Worm (Caenorhabditis elegans) whole organism, L2 larva: Measurements from ENCODE around the gene nlp-34.

ENCODE experiments used
- F13H6.1 ChIP-seq: sonication (generic microtip); optimal IDR thresholded peaks from 2 replicates; lab custom pipeline; 2016; ENCODE audit warnings: missing genetic modification characterization, missing compliant biosample characterization
- R02D3.7 ChIP-seq: fragments of 150-350 bp; optimal IDR thresholded peaks from 2 replicates; lab custom pipeline; 2014; ENCODE audit warnings: missing biosample characterization, missing genetic modification characterization
- Y55F3AM.14 ChIP-seq: fragments of 200-800 bp; sonication (Bioruptor generic); optimal IDR thresholded peaks from 2 replicates; lab custom pipeline; 2018; ENCODE audit warnings: mild to moderate bottlenecking, missing genetic modification characterization, missing compliant biosample characterization
- alr-1 ChIP-seq: fragments of 150-350 bp; optimal IDR thresholded peaks from 2 replicates; lab custom pipeline; 2014; ENCODE audit warnings: missing biosample characterization, missing genetic modification characterization
- ama-1 ChIP-seq: fragments of 150-350 bp; optimal IDR thresholded peaks from 2 replicates; lab custom pipeline; 2018; ENCODE audit warnings: inconsistent platforms
- blmp-1 ChIP-seq: sonication (generic microtip); optimal IDR thresholded peaks from 2 replicates; lab custom pipeline; 2017; ENCODE audit warnings: missing genetic modification characterization, mild to moderate bottlenecking, missing compliant biosample characterization, antibody characterized with exemption, moderate library complexity; ENCODE audit not compliant: insufficient read depth
- ceh-82 ChIP-seq: fragments of 150-350 bp; optimal IDR thresholded peaks from 2 replicates; lab custom pipeline; 2014; ENCODE audit warnings: missing biosample characterization, missing genetic modification characterization
- crh-2 ChIP-seq: sonication (generic microtip); optimal IDR thresholded peaks from 2 replicates; lab custom pipeline; 2017; ENCODE audit warnings: missing biosample characterization, missing genetic modification characterization
- dmd-4 ChIP-seq: sonication (generic microtip); optimal IDR thresholded peaks from 2 replicates; lab custom pipeline; 2017; ENCODE audit warnings: missing biosample characterization, missing genetic modification characterization
- egl-27 ChIP-seq: sonication (generic microtip); optimal IDR thresholded peaks from 3 replicates; lab custom pipeline; 2017; ENCODE audit warnings: missing biosample characterization, missing genetic modification reagents, missing genetic modification characterization
- elt-1 ChIP-seq: fragments of 150-350 bp; optimal IDR thresholded peaks from 2 replicates; lab custom pipeline; 2014; ENCODE audit warnings: missing biosample characterization, missing genetic modification characterization
- elt-3 ChIP-seq: sonication (generic microtip); optimal IDR thresholded peaks from 2 replicates; lab custom pipeline; 2017; ENCODE audit warnings: missing biosample characterization, missing genetic modification characterization
- fos-1 ChIP-seq: fragments of 150-350 bp; optimal IDR thresholded peaks from 2 replicates; lab custom pipeline; 2014; ENCODE audit warnings: missing biosample characterization, missing genetic modification characterization
- gmeb-1 ChIP-seq: fragments of 150-350 bp; optimal IDR thresholded peaks from 2 replicates; lab custom pipeline; 2014; ENCODE audit warnings: missing biosample characterization, missing genetic modification characterization
- lin-11 ChIP-seq: fragments of 150-350 bp; sonication (generic microtip); optimal IDR thresholded peaks from 2 replicates; lab custom pipeline; 2014; ENCODE audit warnings: missing biosample characterization, missing genetic modification characterization, inconsistent platforms, mixed read lengths
- lin-13 ChIP-seq: fragments of 150-350 bp; optimal IDR thresholded peaks from 2 replicates; lab custom pipeline; 2014; ENCODE audit warnings: missing biosample characterization, missing genetic modification reagents, missing genetic modification characterization
- lin-39 ChIP-seq: fragments of 150-350 bp; optimal IDR thresholded peaks from 2 replicates; lab custom pipeline; 2014; ENCODE audit warnings: missing biosample characterization, missing genetic modification reagents, missing genetic modification characterization
- lsy-2 ChIP-seq, 2 experiments: fragments of 150-350 bp in 1 of 2; sonication (generic microtip) in 1 of 2; optimal IDR thresholded peaks; 2 replicates each; lab custom pipeline; 2014 to 2017; ENCODE audit warnings: missing biosample characterization in 2 of 2, missing genetic modification characterization in 2 of 2
- mbf-1 ChIP-seq: sonication (generic microtip); optimal IDR thresholded peaks from 2 replicates; lab custom pipeline; 2017; ENCODE audit warnings: missing biosample characterization, missing genetic modification characterization
- mdl-1 ChIP-seq, 2 experiments: fragments of 150-350 bp in 1 of 2; sonication (generic microtip) in 1 of 2; optimal IDR thresholded peaks; 2 replicates each; lab custom pipeline; 2017; ENCODE audit warnings: missing biosample characterization in 2 of 2, missing genetic modification characterization in 2 of 2
- nhr-10 ChIP-seq: sonication (generic microtip); optimal IDR thresholded peaks from 2 replicates; lab custom pipeline; 2017; ENCODE audit warnings: missing biosample characterization, missing genetic modification characterization
- nhr-12 ChIP-seq: fragments of 150-350 bp; optimal IDR thresholded peaks from 2 replicates; lab custom pipeline; 2014; ENCODE audit warnings: missing biosample characterization, missing genetic modification characterization
- nhr-25 ChIP-seq: fragments of 150-350 bp; sonication (generic microtip); optimal IDR thresholded peaks from 3 replicates; lab custom pipeline; 2014; ENCODE audit warnings: missing biosample characterization, missing genetic modification characterization
- nhr-6 ChIP-seq: fragments of 150-350 bp; optimal IDR thresholded peaks from 2 replicates; lab custom pipeline; 2014; ENCODE audit warnings: missing biosample characterization, missing genetic modification characterization
- peb-1 ChIP-seq: fragments of 150-350 bp; optimal IDR thresholded peaks from 2 replicates; lab custom pipeline; 2014; ENCODE audit warnings: missing biosample characterization, missing genetic modification characterization
- sem-4 ChIP-seq: fragments of 150-350 bp; optimal IDR thresholded peaks from 2 replicates; lab custom pipeline; 2014; ENCODE audit warnings: missing biosample characterization, missing genetic modification reagents, missing genetic modification characterization
- skn-1 ChIP-seq: sonication (generic microtip); optimal IDR thresholded peaks from 2 replicates; lab custom pipeline; 2017; ENCODE audit warnings: missing biosample characterization, missing genetic modification characterization
- sma-3 ChIP-seq: sonication (generic microtip); optimal IDR thresholded peaks from 2 replicates; lab custom pipeline; 2016; ENCODE audit warnings: missing genetic modification reagents, missing genetic modification characterization, missing compliant biosample characterization
- sma-9 ChIP-seq, 2 experiments: fragments of 150-350 bp in 1 of 2; sonication (generic microtip) in 1 of 2; optimal IDR thresholded peaks; 2 replicates each; lab custom pipeline; 2014 to 2016; ENCODE audit warnings: missing genetic modification characterization in 2 of 2, mild to moderate bottlenecking in 1 of 2, missing biosample characterization in 1 of 2, missing compliant biosample characterization in 1 of 2, missing genetic modification reagents in 1 of 2, moderate library complexity in 1 of 2
- unc-55 ChIP-seq: fragments of 150-350 bp; sonication (generic microtip); optimal IDR thresholded peaks from 3 replicates; lab custom pipeline; 2014; ENCODE audit warnings: missing biosample characterization, missing genetic modification reagents, missing genetic modification characterization
- unc-62 ChIP-seq: fragments of 150-350 bp; optimal IDR thresholded peaks from 2 replicates; lab custom pipeline; 2014; ENCODE audit warnings: missing biosample characterization, missing genetic modification reagents, missing genetic modification characterization
- zag-1 ChIP-seq: fragments of 150-350 bp; optimal IDR thresholded peaks from 2 replicates; lab custom pipeline; 2014; ENCODE audit warnings: missing biosample characterization, missing genetic modification characterization
- ztf-11 ChIP-seq: sonication (generic microtip); optimal IDR thresholded peaks from 2 replicates; lab custom pipeline; 2017; ENCODE audit warnings: missing biosample characterization, missing genetic modification characterization

The nlp-34 gene

ce11 chrV:3953739-3954138 lies 25.2 kb downstream of the nlp-34 start, which contains the start of gene str-247:
Gene str-247, plus strand, starts transcription at chrV:3954039.
- TF ChIP-seq mbf-1 = no peak
- TF ChIP-seq Y55F3AM.14 (GFP tag; lab: Kevin White, UChicago) = no peak
- no peak for TF ChIP-seq ztf-11
- TF ChIP-seq R02D3.7 (tag; lab: Kevin White, UChicago) = no peak
- TF ChIP-seq, all 48 proteins: peak for 0

- TF ChIP-seq nhr-25 (no peak), unc-55 (GFP tag; lab: Kevin White, UChicago) (no peak), nhr-6 (tag; lab: Kevin White, UChicago) (no peak), sma-3 (GFP tag; lab: Kevin White, UChicago) (no peak), skn-1 (tag; lab: Kevin White, UChicago) (no peak), peb-1 (tag; lab: Kevin White, UChicago) (no peak), F13H6.1 (tag; lab: Kevin White, UChicago) (no peak)
Measured at ce11 chrV:3949723-3950122, 29.2 kb downstream of the nlp-34 start, which contains the start of gene dach-1. Gene dach-1, plus strand, starts transcription at chrV:3950023.

- TF ChIP-seq ztf-11 = no peak
- TF ChIP-seq peb-1 (tag; lab: Kevin White, UChicago) = no peak
- no peak for TF ChIP-seq dmd-4 (tag; lab: Kevin White, UChicago)
- no peak for TF ChIP-seq zag-1
- no peak for TF ChIP-seq lin-11 (tag; lab: Kevin White, UChicago)
- TF ChIP-seq mbf-1 = no peak
- no peak for TF ChIP-seq elt-3 (tag; lab: Kevin White, UChicago)
- no peak for TF ChIP-seq sem-4 (tag; lab: Kevin White, UChicago)
- no peak for TF ChIP-seq ama-1 (lab: Kevin White, UChicago)
- no peak for TF ChIP-seq R02D3.7 (tag; lab: Kevin White, UChicago)
- no peak for TF ChIP-seq fos-1
- no peak for TF ChIP-seq sma-9 (GFP tag; optimal IDR thresholded peaks at IDR 0.05; lab: Kevin White, UChicago)
- TF ChIP-seq sma-9 (tag; optimal IDR thresholded peaks at IDR 0.05; lab: Kevin White, UChicago) = no peak
- no peak for TF ChIP-seq alr-1
- no peak for TF ChIP-seq gmeb-1 (tag; lab: Kevin White, UChicago)
- no peak for TF ChIP-seq nhr-12 (tag; lab: Kevin White, UChicago)
- TF ChIP-seq lin-13 (GFP tag; lab: Kevin White, UChicago) = no peak
- no peak for TF ChIP-seq unc-55 (GFP tag; lab: Kevin White, UChicago)
Measured at ce11 chrV:3945053-3945452, 33.9 kb downstream of the nlp-34 start, which contains the start of gene cyp-35B3. Gene cyp-35B3, plus strand, starts transcription at chrV:3945353.

- TF ChIP-seq ceh-82 (tag; lab: Kevin White, UChicago) (no peak), R02D3.7 (tag; lab: Kevin White, UChicago) (no peak), lin-11 (tag; lab: Kevin White, UChicago) (no peak), nhr-10 (tag; lab: Kevin White, UChicago) (no peak), elt-1 (tag; lab: Kevin White, UChicago) (no peak), peb-1 (tag; lab: Kevin White, UChicago) (no peak), lin-39 (tag; lab: Kevin White, UChicago) (no peak), crh-2 (no peak)
- TF ChIP-seq, all 48 proteins: peak for 0
Measured at ce11 chrV:3943364-3943763, 35.6 kb downstream of the nlp-34 start.

- no peak for TF ChIP-seq sem-4 (tag; lab: Kevin White, UChicago)
- no peak for TF ChIP-seq R02D3.7 (tag; lab: Kevin White, UChicago)
- TF ChIP-seq ama-1 (lab: Kevin White, UChicago) = no peak
- no peak for TF ChIP-seq zag-1
- TF ChIP-seq skn-1 (tag; lab: Kevin White, UChicago) = no peak
- no peak for TF ChIP-seq Y55F3AM.14 (GFP tag; lab: Kevin White, UChicago)
- no peak for TF ChIP-seq egl-27 (tag; lab: Kevin White, UChicago)
- TF ChIP-seq unc-62 = no peak
- no peak for TF ChIP-seq blmp-1 (tag; lab: Kevin White, UChicago)
- TF ChIP-seq unc-55 (GFP tag; lab: Kevin White, UChicago) = no peak
Measured at ce11 chrV:3941860-3942259, 37.1 kb downstream of the nlp-34 start, which contains the start of gene cyp-35B2. Gene cyp-35B2, plus strand, starts transcription at chrV:3942160.

- TF ChIP-seq lsy-2 (tag; optimal IDR thresholded peaks at IDR 0.05; lab: Kevin White, UChicago) = no peak
- no peak for TF ChIP-seq F13H6.1 (tag; lab: Kevin White, UChicago)
- TF ChIP-seq unc-62 = no peak
- no peak for TF ChIP-seq mdl-1 (tag; optimal IDR thresholded peaks at IDR 0.05; lab: Kevin White, UChicago)
Measured at ce11 chrV:3938789-3939188, 40.1 kb downstream of the nlp-34 start, which contains the start of gene cyp-35B1. Gene cyp-35B1, plus strand, starts transcription at chrV:3939032.
